Worm (Caenorhabditis elegans) whole organism, mixed stage, embryonic: ENCODE measurements around the gene vps-53.

ENCODE experiments used
- M03D4.4 ChIP-seq: sonication (generic microtip); optimal IDR thresholded peaks from 2 replicates; lab custom pipeline; 2017; ENCODE audit warnings: mild to moderate bottlenecking, missing genetic modification characterization, missing compliant biosample characterization
- bed-3 ChIP-seq: fragments of 200-800 bp; sonication (Bioruptor generic); optimal IDR thresholded peaks from 3 replicates; lab custom pipeline; 2018; ENCODE audit warnings: mild to moderate bottlenecking, missing genetic modification characterization, moderate library complexity, missing compliant biosample characterization
- blmp-1 ChIP-seq: fragments of 150-350 bp; optimal IDR thresholded peaks from 2 replicates; lab custom pipeline; 2014; ENCODE audit warnings: missing biosample characterization, missing genetic modification characterization
- ceh-39 ChIP-seq: fragments of 150-350 bp; optimal IDR thresholded peaks from 2 replicates; lab custom pipeline; 2014; ENCODE audit warnings: missing biosample characterization, missing genetic modification characterization
- ceh-43 ChIP-seq: fragments of 200-800 bp; sonication (Bioruptor generic); optimal IDR thresholded peaks from 2 replicates; lab custom pipeline; 2018; ENCODE audit warnings: mild to moderate bottlenecking, missing genetic modification characterization, moderate library complexity, missing compliant biosample characterization
- ceh-83 ChIP-seq: fragments of 200-800 bp; sonication (Bioruptor generic); optimal IDR thresholded peaks from 2 replicates; lab custom pipeline; 2018; ENCODE audit warnings: mild to moderate bottlenecking, missing genetic modification characterization, missing compliant biosample characterization
- ces-1 ChIP-seq: fragments of 150-350 bp; optimal IDR thresholded peaks from 2 replicates; lab custom pipeline; 2014; ENCODE audit warnings: missing biosample characterization, missing genetic modification reagents, missing genetic modification characterization
- cnd-1 ChIP-seq: fragments of 200-800 bp; sonication (Bioruptor generic); optimal IDR thresholded peaks from 2 replicates; lab custom pipeline; 2018; ENCODE audit warnings: mild to moderate bottlenecking, missing genetic modification characterization, missing compliant biosample characterization
- drap-1 ChIP-seq: fragments of 200-800 bp; sonication (Bioruptor generic); optimal IDR thresholded peaks from 3 replicates; lab custom pipeline; 2018; ENCODE audit warnings: mild to moderate bottlenecking, missing genetic modification characterization, missing compliant biosample characterization
- elt-1 ChIP-seq: sonication (generic microtip); optimal IDR thresholded peaks from 2 replicates; lab custom pipeline; 2017; ENCODE audit warnings: missing genetic modification characterization, mild to moderate bottlenecking, missing compliant biosample characterization, antibody characterized with exemption, moderate library complexity, borderline replicate concordance; ENCODE audit not compliant: insufficient read depth
- elt-3 ChIP-seq: fragments of 150-350 bp; optimal IDR thresholded peaks from 2 replicates; lab custom pipeline; 2014; ENCODE audit warnings: missing biosample characterization, missing genetic modification characterization
- flh-1 ChIP-seq: fragments of 200-800 bp; sonication (Bioruptor generic); optimal IDR thresholded peaks from 2 replicates; lab custom pipeline; 2018; ENCODE audit warnings: mild to moderate bottlenecking, missing genetic modification characterization, moderate library complexity, missing compliant biosample characterization
- ham-2 ChIP-seq: fragments of 200-800 bp; sonication (Bioruptor generic); optimal IDR thresholded peaks from 2 replicates; lab custom pipeline; 2018; ENCODE audit warnings: mild to moderate bottlenecking, missing genetic modification characterization, missing compliant biosample characterization
- hlh-1 ChIP-seq: fragments of 150-350 bp; optimal IDR thresholded peaks from 2 replicates; lab custom pipeline; 2014; ENCODE audit warnings: missing biosample characterization, missing genetic modification reagents, missing genetic modification characterization
- lin-13 ChIP-seq: fragments of 150-350 bp; optimal IDR thresholded peaks from 2 replicates; lab custom pipeline; 2014; ENCODE audit warnings: missing biosample characterization, missing genetic modification characterization
- lin-32 ChIP-seq: fragments of 200-800 bp; sonication (Bioruptor generic); optimal IDR thresholded peaks from 2 replicates; lab custom pipeline; 2018; ENCODE audit warnings: mild to moderate bottlenecking, missing genetic modification characterization, missing compliant biosample characterization
- lsy-2 ChIP-seq: fragments of 150-350 bp; optimal IDR thresholded peaks from 2 replicates; lab custom pipeline; 2014; ENCODE audit warnings: missing biosample characterization, missing genetic modification characterization
- mab-5 ChIP-seq: fragments of 150-350 bp; optimal IDR thresholded peaks from 2 replicates; lab custom pipeline; 2014; ENCODE audit warnings: missing biosample characterization, missing genetic modification characterization
- mep-1 ChIP-seq: fragments of 150-350 bp; optimal IDR thresholded peaks from 2 replicates; lab custom pipeline; 2017; ENCODE audit warnings: missing biosample characterization, missing genetic modification reagents, missing genetic modification characterization, inconsistent platforms
- mls-2 ChIP-seq: sonication (generic microtip); optimal IDR thresholded peaks from 2 replicates; lab custom pipeline; 2016; ENCODE audit warnings: mild to moderate bottlenecking, missing genetic modification characterization, moderate library complexity, missing compliant biosample characterization
- nhr-12 ChIP-seq: fragments of 150-350 bp; optimal IDR thresholded peaks from 2 replicates; lab custom pipeline; 2014; ENCODE audit warnings: missing biosample characterization, missing genetic modification characterization
- nhr-2 ChIP-seq: fragments of 150-350 bp; optimal IDR thresholded peaks from 2 replicates; lab custom pipeline; 2014; ENCODE audit warnings: missing biosample characterization, missing genetic modification characterization
- nhr-237 ChIP-seq: fragments of 150-350 bp; optimal IDR thresholded peaks from 2 replicates; lab custom pipeline; 2014; ENCODE audit warnings: missing biosample characterization, missing genetic modification characterization
- nhr-28 ChIP-seq: fragments of 150-350 bp; optimal IDR thresholded peaks from 2 replicates; lab custom pipeline; 2014; ENCODE audit warnings: missing biosample characterization, missing genetic modification characterization
- nhr-76 ChIP-seq: sonication (generic microtip); optimal IDR thresholded peaks from 2 replicates; lab custom pipeline; 2017; ENCODE audit warnings: missing biosample characterization, missing genetic modification characterization
- pha-4 ChIP-seq: fragments of 150-350 bp; optimal IDR thresholded peaks from 2 replicates; lab custom pipeline; 2018; ENCODE audit warnings: missing biosample characterization, missing genetic modification reagents, missing genetic modification characterization
- sem-2 ChIP-seq: fragments of 200-800 bp; sonication (Bioruptor generic); optimal IDR thresholded peaks from 2 replicates; lab custom pipeline; 2018; ENCODE audit warnings: mild to moderate bottlenecking, missing genetic modification characterization, missing compliant biosample characterization
- snpc-4 ChIP-seq: fragments of 150-350 bp; optimal IDR thresholded peaks from 2 replicates; lab custom pipeline; 2014; ENCODE audit warnings: missing biosample characterization, missing genetic modification characterization
- sptf-1 ChIP-seq: sonication (generic microtip); optimal IDR thresholded peaks from 2 replicates; lab custom pipeline; 2017; ENCODE audit warnings: mild to moderate bottlenecking, missing genetic modification characterization, moderate library complexity, missing compliant biosample characterization
- tbx-8 ChIP-seq: fragments of 200-800 bp; sonication (Bioruptor generic); optimal IDR thresholded peaks from 2 replicates; lab custom pipeline; 2018; ENCODE audit warnings: mild to moderate bottlenecking, missing genetic modification characterization, moderate library complexity, missing compliant biosample characterization
- unc-120 ChIP-seq: sonication (generic microtip); optimal IDR thresholded peaks from 2 replicates; lab custom pipeline; 2017; ENCODE audit warnings: missing genetic modification characterization, missing compliant biosample characterization; ENCODE audit not compliant: poor library complexity, severe bottlenecking
- unc-39 ChIP-seq: fragments of 150-350 bp; optimal IDR thresholded peaks from 2 replicates; lab custom pipeline; 2014; ENCODE audit warnings: missing biosample characterization, missing genetic modification characterization
- unc-62 ChIP-seq: fragments of 150-350 bp; optimal IDR thresholded peaks from 2 replicates; lab custom pipeline; 2014; ENCODE audit warnings: missing biosample characterization, missing genetic modification reagents, missing genetic modification characterization
- zip-8 ChIP-seq: fragments of 150-350 bp; optimal IDR thresholded peaks from 2 replicates; lab custom pipeline; 2014; ENCODE audit warnings: missing biosample characterization, missing genetic modification characterization
- ztf-11 ChIP-seq: fragments of 150-350 bp; optimal IDR thresholded peaks from 2 replicates; lab custom pipeline; 2014; ENCODE audit warnings: missing biosample characterization, missing genetic modification characterization

Gene vps-53

DNA sequence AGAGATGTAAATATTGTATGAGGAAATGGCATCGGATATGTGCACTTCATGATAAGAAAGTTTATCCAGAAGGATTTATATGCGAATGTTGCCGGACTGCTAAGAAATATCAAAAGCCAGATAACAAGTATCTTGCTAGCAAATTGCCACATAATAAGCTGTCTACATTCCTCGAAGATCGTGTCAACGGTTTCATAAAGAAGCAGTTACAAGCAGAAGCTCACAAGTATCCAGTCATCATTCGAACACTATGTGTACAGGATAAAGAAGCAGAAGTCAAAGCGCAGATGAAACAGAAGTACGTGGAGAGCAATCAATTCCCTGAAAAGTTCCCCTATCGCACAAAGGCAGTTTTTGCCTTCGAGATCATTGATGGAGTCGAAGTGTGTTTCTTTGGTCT, 13.3 kb upstream of the vps-53 start:
- TF ChIP-seq ceh-43 (no peak), snpc-4 (no peak), unc-120 (tag; lab: Kevin White, UChicago) (no peak), lin-32 (no peak), flh-1 (GFP tag; lab: Kevin White, UChicago) (no peak), sptf-1 (tag; lab: Kevin White, UChicago) (no peak), elt-3 (no peak), elt-1 (tag; lab: Kevin White, UChicago) (no peak), cnd-1 (tag; lab: Kevin White, UChicago) (no peak), ces-1 (no peak), tbx-8 (GFP tag; lab: Kevin White, UChicago) (no peak), pha-4 (tag; lab: Kevin White, UChicago) (no peak), M03D4.4 (tag; lab: Kevin White, UChicago) (no peak), drap-1 (GFP tag; lab: Kevin White, UChicago) (no peak), mab-5 (tag; lab: Kevin White, UChicago) (no peak)

- TF ChIP-seq lin-32: peak; percentile 24
- TF ChIP-seq unc-62 (GFP tag; lab: Kevin White, UChicago): no peak
Observed at ce11 chrIII:9768023-9768422, 10.7 kb upstream of the vps-53 start.

DNA sequence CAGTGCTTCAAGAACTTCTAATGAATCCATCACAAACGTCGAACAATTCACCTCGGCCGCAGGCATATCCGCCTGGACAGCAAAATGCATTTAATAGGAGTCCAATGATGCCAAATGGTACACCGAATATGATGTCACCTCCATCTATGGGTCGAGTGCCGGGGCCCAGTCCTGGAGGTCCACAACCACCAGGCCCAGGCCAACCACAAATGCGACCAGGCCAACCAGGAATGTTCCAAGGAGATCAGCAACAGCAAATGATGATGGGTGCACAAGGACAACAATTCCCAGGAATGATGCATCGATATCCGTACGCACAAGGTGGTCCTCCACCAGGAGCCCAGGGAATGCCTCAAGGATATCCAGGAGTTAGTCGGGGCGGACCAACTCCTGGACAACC, 9.8 kb upstream of the vps-53 start:
- TF ChIP-seq lin-32: no peak
- TF ChIP-seq tbx-8 (GFP tag; lab: Kevin White, UChicago): no peak
- TF ChIP-seq hlh-1 (tag; lab: Kevin White, UChicago): no peak
- TF ChIP-seq blmp-1 (tag; lab: Kevin White, UChicago): no peak
- no peak for TF ChIP-seq ces-1
- no peak for TF ChIP-seq drap-1 (GFP tag; lab: Kevin White, UChicago)
- no peak for TF ChIP-seq elt-1 (tag; lab: Kevin White, UChicago)
- no peak for TF ChIP-seq ceh-83 (GFP tag; lab: Kevin White, UChicago)

ce11 chrIII:9766175-9766574, 8.9 kb upstream of the vps-53 start, which contains the start of gene cbp-1:
TSS of gene cbp-1 (plus strand) at chrIII:9766509.
- TF ChIP-seq ceh-39 (tag; lab: Kevin White, UChicago): peak; percentile 42
- no peak for TF ChIP-seq mab-5 (tag; lab: Kevin White, UChicago)
- TF ChIP-seq lsy-2 (tag; lab: Kevin White, UChicago): peak; percentile 69
- TF ChIP-seq ztf-11 (tag; lab: Kevin White, UChicago): no peak
- peak; percentile 76 for TF ChIP-seq ces-1
- TF ChIP-seq unc-62 (GFP tag; lab: Kevin White, UChicago): peak; percentile 21
- TF ChIP-seq, all 35 proteins: peak for 4

ce11 chrIII:9765465-9765900, 8.2 kb upstream of the vps-53 start:
- TF ChIP-seq ceh-83 (GFP tag; lab: Kevin White, UChicago) (peak; percentile 94), nhr-2 (tag; lab: Kevin White, UChicago) (peak; percentile 25), flh-1 (GFP tag; lab: Kevin White, UChicago) (no peak), nhr-12 (peak; percentile 75), nhr-237 (peak; percentile 86), ham-2 (GFP tag; lab: Kevin White, UChicago) (peak; percentile 82), elt-1 (tag; lab: Kevin White, UChicago) (no peak), mls-2 (tag; lab: Kevin White, UChicago) (peak; percentile 92), sptf-1 (tag; lab: Kevin White, UChicago) (peak; percentile 95), nhr-76 (tag; lab: Kevin White, UChicago) (no peak), ztf-11 (tag; lab: Kevin White, UChicago) (peak; percentile 92), elt-3 (peak; percentile 45), lin-13 (tag; lab: Kevin White, UChicago) (peak; percentile 97), sem-2 (GFP tag; lab: Kevin White, UChicago) (peak; percentile 82), ceh-43 (peak; percentile 80), M03D4.4 (tag; lab: Kevin White, UChicago) (peak; percentile 93), lin-32 (peak; percentile 83), lsy-2 (tag; lab: Kevin White, UChicago) (peak; percentile 99), zip-8 (no peak), pha-4 (tag; lab: Kevin White, UChicago) (peak; percentile 98), unc-120 (tag; lab: Kevin White, UChicago) (peak; percentile 91), unc-39 (tag; lab: Kevin White, UChicago) (peak; percentile 39), mab-5 (tag; lab: Kevin White, UChicago) (peak; percentile 6), snpc-4 (no peak), unc-62 (GFP tag; lab: Kevin White, UChicago) (peak; percentile 81), bed-3 (GFP tag; lab: Kevin White, UChicago) (peak; percentile 57), ceh-39 (tag; lab: Kevin White, UChicago) (peak; percentile 97), hlh-1 (tag; lab: Kevin White, UChicago) (peak; percentile 70), ces-1 (peak; percentile 71), cnd-1 (tag; lab: Kevin White, UChicago) (peak; percentile 94), drap-1 (GFP tag; lab: Kevin White, UChicago) (peak; percentile 95), mep-1 (tag; lab: Kevin White, UChicago) (peak; percentile 95), tbx-8 (GFP tag; lab: Kevin White, UChicago) (peak; percentile 86), nhr-28 (tag; lab: Kevin White, UChicago) (no peak), blmp-1 (tag; lab: Kevin White, UChicago) (peak; percentile 48)
